Fruit fly (Drosophila melanogaster) whole organism, embryonic: ENCODE data around the gene defl.

Experiments
- Atf3 ChIP-seq: fragments of 200-800 bp; sonication (Bioruptor generic); optimal IDR thresholded peaks from 3 replicates; lab custom pipeline; 2016; ENCODE audit warnings: missing biosample characterization, missing genetic modification characterization
- B-H1 ChIP-seq: fragments of 200-800 bp; sonication (Bioruptor generic); IDR thresholded peaks from 3 replicates; pipeline ENCODE4 v1.3.6; 2022; ENCODE audit warnings: missing biosample characterization, missing genetic modification characterization
- CG11560 ChIP-seq: fragments of 200-800 bp; sonication (Bioruptor generic); IDR thresholded peaks from 3 replicates; pipeline ENCODE4 v1.3.6; 2022; ENCODE audit warnings: missing biosample characterization, missing genetic modification characterization
- CG11695 ChIP-seq: fragments of 200-800 bp; sonication (Bioruptor generic); IDR thresholded peaks from 3 replicates; pipeline ENCODE4 v1.3.6; 2022; ENCODE audit warnings: missing biosample characterization, missing genetic modification characterization
- CG12744 ChIP-seq: fragments of 200-800 bp; sonication (Bioruptor generic); optimal IDR thresholded peaks from 2 replicates; lab custom pipeline; 2016; ENCODE audit warnings: missing biosample characterization, missing genetic modification characterization
- CG13894 ChIP-seq: fragments of 200-800 bp; sonication (Bioruptor generic); optimal IDR thresholded peaks from 3 replicates; lab custom pipeline; 2018; ENCODE audit warnings: missing biosample characterization, mild to moderate bottlenecking, missing genetic modification characterization, moderate library complexity
- CG14667 ChIP-seq: fragments of 200-800 bp; sonication (Bioruptor generic); IDR thresholded peaks from 2 replicates; pipeline ENCODE4 v1.3.6; 2022; ENCODE audit warnings: missing biosample characterization, missing genetic modification characterization
- CG15269 ChIP-seq: fragments of 200-800 bp; sonication (Bioruptor generic); optimal IDR thresholded peaks from 2 replicates; lab custom pipeline; 2018; ENCODE audit warnings: missing biosample characterization, mild to moderate bottlenecking, missing genetic modification characterization, moderate library complexity
- CG17186 ChIP-seq: fragments of 200-800 bp; sonication (Bioruptor generic); optimal IDR thresholded peaks from 3 replicates; lab custom pipeline; 2017; ENCODE audit warnings: missing biosample characterization, missing genetic modification reagents, missing genetic modification characterization
- CG1792 ChIP-seq: fragments of 200-800 bp; sonication (Bioruptor generic); optimal IDR thresholded peaks from 2 replicates; lab custom pipeline; 2016; ENCODE audit warnings: missing biosample characterization, missing genetic modification characterization
- CG31224 ChIP-seq: fragments of 200-800 bp; sonication (Bioruptor generic); IDR thresholded peaks from 2 replicates; pipeline ENCODE4 v1.3.6; 2022; ENCODE audit warnings: missing biosample characterization, missing genetic modification characterization
- CG34224 ChIP-seq: fragments of 200-800 bp; sonication (Bioruptor generic); IDR thresholded peaks from 3 replicates; pipeline ENCODE4 v1.3.6; 2022; ENCODE audit warnings: missing biosample characterization, missing genetic modification characterization; ENCODE audit not compliant: partially characterized antibody
- CG4360 ChIP-seq: fragments of 200-800 bp; sonication (Bioruptor generic); IDR thresholded peaks from 2 replicates; pipeline ENCODE4 v1.3.6; 2022; ENCODE audit warnings: missing biosample characterization, missing genetic modification characterization
- CG4617 ChIP-seq: fragments of 200-800 bp; sonication (Bioruptor generic); optimal IDR thresholded peaks from 3 replicates; lab custom pipeline; 2016; ENCODE audit warnings: missing biosample characterization, missing genetic modification characterization, borderline replicate concordance
- CG4730 ChIP-seq: fragments of 200-800 bp; sonication (Bioruptor generic); IDR thresholded peaks from 2 replicates; pipeline ENCODE4 v1.3.6; 2022; ENCODE audit warnings: missing biosample characterization, missing genetic modification characterization
- CG7372 ChIP-seq: fragments of 200-800 bp; sonication (Bioruptor generic); IDR thresholded peaks from 2 replicates; pipeline ENCODE4 v1.3.6; 2022; ENCODE audit warnings: missing biosample characterization, missing genetic modification characterization
- CG7987 ChIP-seq: fragments of 200-800 bp; sonication (Bioruptor generic); optimal IDR thresholded peaks from 2 replicates; lab custom pipeline; 2018; ENCODE audit warnings: missing biosample characterization, mild to moderate bottlenecking, missing genetic modification characterization, moderate library complexity
- CG8281 ChIP-seq: fragments of 200-800 bp; sonication (Bioruptor generic); optimal IDR thresholded peaks from 2 replicates; lab custom pipeline; 2018; ENCODE audit warnings: missing biosample characterization, mild to moderate bottlenecking, missing genetic modification characterization, moderate library complexity
- CG9817 ChIP-seq: fragments of 200-800 bp; sonication (Bioruptor generic); optimal IDR thresholded peaks from 2 replicates; lab custom pipeline; 2018; ENCODE audit warnings: missing biosample characterization, mild to moderate bottlenecking, missing genetic modification characterization, moderate library complexity
- Camta ChIP-seq: fragments of 200-800 bp; sonication (Bioruptor generic); optimal IDR thresholded peaks from 2 replicates; lab custom pipeline; 2016; ENCODE audit warnings: missing biosample characterization, missing genetic modification characterization
- Chrac-16 ChIP-seq: fragments of 200-800 bp; sonication (Bioruptor generic); optimal IDR thresholded peaks from 3 replicates; lab custom pipeline; 2016; ENCODE audit warnings: missing biosample characterization, missing genetic modification characterization
- Dfd ChIP-seq, 2 experiments: fragments of >200 bp; optimal IDR thresholded peaks; 2 replicates each; lab custom pipeline; 2017; ENCODE audit warnings: missing biosample characterization in 2 of 2, missing genetic modification characterization in 2 of 2
- Dip2 ChIP-seq: fragments of 200-800 bp; sonication (Bioruptor generic); IDR thresholded peaks from 2 replicates; pipeline ENCODE4 v1.3.6; 2022; ENCODE audit warnings: missing biosample characterization, missing genetic modification characterization
- Doc2 ChIP-seq: fragments of 200-800 bp; sonication (Bioruptor generic); IDR thresholded peaks from 2 replicates; pipeline ENCODE4 v1.3.6; 2022; ENCODE audit warnings: missing biosample characterization, missing genetic modification characterization
- Eip74EF ChIP-seq, 2 experiments: fragments of 200-800 bp in 1 of 2; fragments of >200 bp in 1 of 2; sonication (Bioruptor generic) in 1 of 2; optimal IDR thresholded peaks; 2 replicates each; lab custom pipeline; 2017 to 2019; ENCODE audit warnings: missing biosample characterization in 2 of 2, missing genetic modification characterization in 2 of 2, mild to moderate bottlenecking in 1 of 2, moderate library complexity in 1 of 2
- Hmr ChIP-seq: fragments of 200-800 bp; sonication (Bioruptor generic); optimal IDR thresholded peaks from 3 replicates; lab custom pipeline; 2017; ENCODE audit warnings: mild to moderate bottlenecking, missing biosample characterization, missing genetic modification reagents, missing genetic modification characterization
- Nf-YA ChIP-seq: fragments of 200-800 bp; sonication (Bioruptor generic); IDR thresholded peaks from 2 replicates; pipeline ENCODE4 v1.3.6; 2022; ENCODE audit warnings: missing biosample characterization, missing genetic modification characterization
- NfI ChIP-seq: fragments of 200-800 bp; sonication (Bioruptor generic); optimal IDR thresholded peaks from 3 replicates; lab custom pipeline; 2018; ENCODE audit warnings: missing biosample characterization, mild to moderate bottlenecking, missing genetic modification characterization, moderate library complexity
- Oaz ChIP-seq: fragments of 200-800 bp; sonication (Bioruptor generic); IDR thresholded peaks from 2 replicates; pipeline ENCODE4 v1.3.6; 2022; ENCODE audit warnings: missing biosample characterization, missing genetic modification characterization
- Rfx ChIP-seq: fragments of 200-800 bp; sonication (Bioruptor generic); IDR thresholded peaks from 2 replicates; pipeline ENCODE4 v1.3.6; 2022; ENCODE audit warnings: missing biosample characterization, missing genetic modification characterization
- ato ChIP-seq: fragments of 200-800 bp; sonication (Bioruptor generic); IDR thresholded peaks from 2 replicates; pipeline ENCODE4 v1.3.6; 2022; ENCODE audit warnings: missing biosample characterization, missing genetic modification characterization; ENCODE audit not compliant: partially characterized antibody
- btn ChIP-seq: fragments of 200-800 bp; sonication (Bioruptor generic); optimal IDR thresholded peaks from 2 replicates; lab custom pipeline; 2016; ENCODE audit warnings: missing biosample characterization, missing genetic modification characterization
- ci ChIP-seq: fragments of 200-800 bp; sonication (Bioruptor generic); IDR thresholded peaks from 3 replicates; pipeline ENCODE4 v1.3.6; 2022; ENCODE audit warnings: missing biosample characterization, missing genetic modification characterization
- dysf ChIP-seq: fragments of 200-800 bp; sonication (Bioruptor generic); IDR thresholded peaks from 3 replicates; pipeline ENCODE4 v1.3.6; 2022; ENCODE audit warnings: missing biosample characterization, missing genetic modification characterization
- emc ChIP-seq: fragments of 200-800 bp; sonication (Bioruptor generic); optimal IDR thresholded peaks from 2 replicates; lab custom pipeline; 2016; ENCODE audit warnings: missing biosample characterization, missing genetic modification characterization
- fd102C ChIP-seq: fragments of 200-800 bp; sonication (Bioruptor generic); optimal IDR thresholded peaks from 2 replicates; lab custom pipeline; 2018; ENCODE audit warnings: missing biosample characterization, mild to moderate bottlenecking, missing genetic modification characterization, moderate library complexity
- grau ChIP-seq: fragments of 200-800 bp; optimal IDR thresholded peaks from 3 replicates; lab custom pipeline; 2019; ENCODE audit warnings: missing biosample characterization, mild to moderate bottlenecking, missing genetic modification characterization, moderate library complexity
- hb ChIP-seq: fragments of 200-800 bp; sonication (Bioruptor generic); IDR thresholded peaks from 3 replicates; pipeline ENCODE4 v1.3.6; 2022; ENCODE audit warnings: missing biosample characterization, missing genetic modification characterization; ENCODE audit not compliant: partially characterized antibody
- her ChIP-seq: fragments of 200-800 bp; sonication (Bioruptor generic); optimal IDR thresholded peaks from 2 replicates; lab custom pipeline; 2016; ENCODE audit warnings: missing biosample characterization, missing genetic modification characterization
- ind ChIP-seq: fragments of 200-800 bp; sonication (Bioruptor generic); optimal IDR thresholded peaks from 3 replicates; lab custom pipeline; 2016; ENCODE audit warnings: missing biosample characterization, missing genetic modification characterization
- lmd ChIP-seq: fragments of 200-800 bp; sonication (Bioruptor generic); IDR thresholded peaks from 2 replicates; pipeline ENCODE4 v1.3.6; 2022; ENCODE audit warnings: missing biosample characterization, missing genetic modification characterization
- otp ChIP-seq: fragments of 200-800 bp; sonication (Bioruptor generic); IDR thresholded peaks from 3 replicates; pipeline ENCODE4, ENCODE4 v1.3.6; 2022; ENCODE audit warnings: missing biosample characterization, missing genetic modification characterization
- p53 ChIP-seq: fragments of 200-800 bp; sonication (Bioruptor generic); optimal IDR thresholded peaks from 2 replicates; lab custom pipeline; 2016; ENCODE audit warnings: missing biosample characterization, missing genetic modification characterization
- seq ChIP-seq: fragments of 200-800 bp; sonication (Bioruptor generic); IDR thresholded peaks from 2 replicates; pipeline ENCODE4 v1.3.6; 2022; ENCODE audit warnings: missing biosample characterization, missing genetic modification characterization
- sqz ChIP-seq: fragments of 200-800 bp; sonication (Bioruptor generic); optimal IDR thresholded peaks from 3 replicates; lab custom pipeline; 2018; ENCODE audit warnings: missing biosample characterization, mild to moderate bottlenecking, missing genetic modification characterization
- tap ChIP-seq: fragments of 200-800 bp; optimal IDR thresholded peaks from 3 replicates; lab custom pipeline; 2019; ENCODE audit warnings: missing biosample characterization, mild to moderate bottlenecking, missing genetic modification characterization, moderate library complexity
- tio ChIP-seq: fragments of 200-800 bp; sonication (Bioruptor generic); optimal IDR thresholded peaks from 2 replicates; lab custom pipeline; 2017; ENCODE audit warnings: missing biosample characterization, missing genetic modification characterization, inconsistent platforms
- toy ChIP-seq: fragments of 200-800 bp; sonication (Bioruptor generic); IDR thresholded peaks from 2 replicates; pipeline ENCODE4 v1.3.6; 2022; ENCODE audit warnings: missing biosample characterization, missing genetic modification characterization
- usp ChIP-seq: fragments of >200 bp; optimal IDR thresholded peaks from 2 replicates; lab custom pipeline; 2017; ENCODE audit warnings: missing biosample characterization, missing genetic modification characterization
- z ChIP-seq: fragments of 200-800 bp; sonication (Bioruptor generic); IDR thresholded peaks from 3 replicates; pipeline ENCODE4 v1.3.6; 2022; ENCODE audit warnings: missing biosample characterization, missing genetic modification characterization

defl gene

dm6 chr3L:9692892-9693551, 30.2 kb upstream of the defl start (continued):
- TF ChIP-seq NfI (peak; percentile 94), her (GFP tag; lab: Kevin White, UChicago) (peak; percentile 94), Eip74EF (GFP tag; optimal IDR thresholded peaks at IDR 0.05; lab: Kevin White, UChicago) (peak in 1 of 2 experiments; percentile 95), tap (peak; percentile 87), ind (GFP tag; lab: Kevin White, UChicago) (peak; percentile 96), CG14667 (peak; percentile 79), CG13894 (tag; lab: Kevin White, UChicago) (peak; percentile 82), CG11560 (tag; lab: Robert Waterston, UW) (peak; percentile 78), btn (GFP tag; lab: Kevin White, UChicago) (peak; percentile 90), Atf3 (GFP tag; lab: Kevin White, UChicago) (peak; percentile 96), CG7372 (GFP tag; lab: Robert Waterston, UW) (peak; percentile 87), Nf-YA (GFP tag; lab: Robert Waterston, UW) (peak; percentile 71), CG9817 (tag; lab: Kevin White, UChicago) (peak; percentile 92), lmd (GFP tag; lab: Robert Waterston, UW) (peak; percentile 93), CG7987 (GFP tag; lab: Kevin White, UChicago) (peak; percentile 82), Oaz (GFP tag; lab: Robert Waterston, UW) (peak; percentile 82), CG17186 (GFP tag; lab: Kevin White, UChicago) (peak; percentile 74), CG31224 (GFP tag; lab: Robert Waterston, UW) (peak; percentile 81), ato (GFP tag; lab: Robert Waterston, UW) (no peak), Camta (GFP tag; lab: Kevin White, UChicago) (peak; percentile 96), otp (GFP tag; lab: Robert Waterston, UW) (peak; percentile 69; the same call in 1 of the 3 replicates), Dfd (GFP tag; optimal IDR thresholded peaks at IDR 0.05; lab: Kevin White, UChicago) (no peak), z (GFP tag; lab: Robert Waterston, UW) (no peak), CG15269 (tag; lab: Kevin White, UChicago) (peak; percentile 96), fd102C (peak; percentile 16), dysf (GFP tag; lab: Robert Waterston, UW) (peak; percentile 96), CG1792 (GFP tag; lab: Kevin White, UChicago) (peak; percentile 91), tio (peak; percentile 98), p53 (peak; percentile 87), ci (GFP tag; lab: Robert Waterston, UW) (peak; percentile 84), CG12744 (GFP tag; lab: Kevin White, UChicago) (peak; percentile 93), Dip2 (peak; percentile 21; the same call in 1 of the 2 replicates), sqz (peak; percentile 87), usp (GFP tag; lab: Kevin White, UChicago) (no peak), CG4730 (GFP tag; lab: Robert Waterston, UW) (peak; percentile 86), Hmr (GFP tag; lab: Kevin White, UChicago) (peak; percentile 97), B-H1 (GFP tag; lab: Robert Waterston, UW) (peak; percentile 75; the same call in 2 of the 3 replicates), emc (GFP tag; lab: Kevin White, UChicago) (peak; percentile 91), CG8281 (tag; lab: Kevin White, UChicago) (peak; percentile 85), Chrac-16 (GFP tag; lab: Kevin White, UChicago) (peak; percentile 95), Doc2 (GFP tag; lab: Robert Waterston, UW) (peak; percentile 69), CG4617 (GFP tag; lab: Kevin White, UChicago) (peak; percentile 77), CG4360 (GFP tag; lab: Robert Waterston, UW) (no peak), seq (peak; percentile 91), grau (peak; percentile 96), toy (peak; percentile 71), hb (GFP tag; lab: Robert Waterston, UW) (no peak), CG34224 (GFP tag; lab: Robert Waterston, UW) (no peak), Rfx (GFP tag; lab: Robert Waterston, UW) (peak; percentile 90), CG11695 (GFP tag; lab: Robert Waterston, UW) (peak; percentile 93)
